Fruit fly (Drosophila melanogaster) whole organism, prepupa: ENCODE measurements around the gene nbs.
A peak's percentile ranks its signal among the peaks of the same experiment; 100 is the strongest.

Source experiments
- Blimp-1 ChIP-seq: fragments of 200-800 bp; sonication (Bioruptor generic); optimal IDR thresholded peaks from 3 replicates; lab custom pipeline; 2017; ENCODE audit warnings: missing biosample characterization, missing genetic modification characterization, mild to moderate bottlenecking, moderate library complexity, missing genetic modification reagents
- CG11294 ChIP-seq: fragments of 200-800 bp; sonication (Bioruptor generic); IDR thresholded peaks from 2 replicates; pipeline ENCODE4 v1.3.6; 2022; ENCODE audit warnings: missing biosample characterization, missing genetic modification characterization
- CG11902 ChIP-seq: fragments of 200-800 bp; sonication (Bioruptor generic); optimal IDR thresholded peaks from 3 replicates; lab custom pipeline; 2016; ENCODE audit warnings: missing biosample characterization, missing genetic modification characterization
- CG15336 ChIP-seq: fragments of 200-800 bp; sonication (Bioruptor generic); IDR thresholded peaks from 2 replicates; pipeline ENCODE4 v1.3.6; 2022; ENCODE audit warnings: missing biosample characterization, missing genetic modification characterization
- CG1621 ChIP-seq: fragments of 200-800 bp; sonication (Bioruptor generic); optimal IDR thresholded peaks from 3 replicates; lab custom pipeline; 2018; ENCODE audit warnings: missing biosample characterization, mild to moderate bottlenecking, missing genetic modification characterization
- CG16779 ChIP-seq: fragments of 200-800 bp; sonication (Bioruptor generic); optimal IDR thresholded peaks from 3 replicates; lab custom pipeline; 2017; ENCODE audit warnings: missing biosample characterization, mild to moderate bottlenecking, missing genetic modification characterization
- CG32006 ChIP-seq: fragments of 200-800 bp; sonication (Bioruptor generic); optimal IDR thresholded peaks from 3 replicates; lab custom pipeline; 2017; ENCODE audit warnings: missing biosample characterization, mild to moderate bottlenecking, missing genetic modification characterization
- CG34406 ChIP-seq: fragments of 200-800 bp; sonication (Bioruptor generic); optimal IDR thresholded peaks from 3 replicates; lab custom pipeline; 2016; ENCODE audit warnings: missing biosample characterization, missing genetic modification characterization
- CG3919 ChIP-seq: fragments of 200-800 bp; sonication (Bioruptor generic); optimal IDR thresholded peaks from 3 replicates; lab custom pipeline; 2016; ENCODE audit warnings: missing biosample characterization, missing genetic modification characterization
- CG6163 ChIP-seq: fragments of 200-800 bp; sonication (Bioruptor generic); IDR thresholded peaks from 3 replicates; pipeline ENCODE4 v1.3.6; 2022; ENCODE audit warnings: missing biosample characterization, missing genetic modification characterization
- CG6276 ChIP-seq: fragments of 200-800 bp; sonication (Bioruptor generic); optimal IDR thresholded peaks from 2 replicates; lab custom pipeline; 2017; ENCODE audit warnings: missing biosample characterization, mild to moderate bottlenecking, missing genetic modification characterization
- CG6808 ChIP-seq: fragments of 200-800 bp; sonication (Bioruptor generic); optimal IDR thresholded peaks from 3 replicates; lab custom pipeline; 2017; ENCODE audit warnings: missing biosample characterization, missing genetic modification characterization, mild to moderate bottlenecking, moderate library complexity, missing genetic modification reagents
- CG6854 ChIP-seq: fragments of 200-800 bp; sonication (Bioruptor generic); optimal IDR thresholded peaks from 2 replicates; lab custom pipeline; 2017; ENCODE audit warnings: missing biosample characterization, mild to moderate bottlenecking, missing genetic modification characterization
- CG7368 ChIP-seq: fragments of 200-800 bp; sonication (Bioruptor generic); optimal IDR thresholded peaks from 3 replicates; lab custom pipeline; 2016; ENCODE audit warnings: missing biosample characterization, missing genetic modification characterization
- CG8119 ChIP-seq: fragments of 200-800 bp; sonication (Bioruptor generic); IDR thresholded peaks from 3 replicates; pipeline ENCODE4 v1.3.6; 2022; ENCODE audit warnings: missing biosample characterization, missing genetic modification characterization
- CG8632 ChIP-seq: fragments of 200-800 bp; sonication (Bioruptor generic); optimal IDR thresholded peaks from 3 replicates; lab custom pipeline; 2016; ENCODE audit warnings: missing biosample characterization, missing genetic modification characterization
- CG9139 ChIP-seq: fragments of 200-800 bp; sonication (Bioruptor generic); optimal IDR thresholded peaks from 3 replicates; lab custom pipeline; 2017; ENCODE audit warnings: missing biosample characterization, mild to moderate bottlenecking, missing genetic modification characterization
- Eip75B ChIP-seq: fragments of 200-800 bp; sonication (Bioruptor generic); optimal IDR thresholded peaks from 3 replicates; lab custom pipeline; 2016; ENCODE audit warnings: missing biosample characterization, missing genetic modification characterization
- Eip78C ChIP-seq: fragments of 200-800 bp; sonication (Bioruptor generic); peaks from one replicate; lab custom pipeline; 2016; ENCODE audit warnings: missing biosample characterization, missing genetic modification characterization
- Eip93F ChIP-seq: fragments of 200-800 bp; sonication (Bioruptor generic); optimal IDR thresholded peaks from 2 replicates; lab custom pipeline; 2016; ENCODE audit warnings: missing biosample characterization, mild to moderate bottlenecking, missing genetic modification characterization
- Ets21C ChIP-seq: fragments of 200-800 bp; sonication (Bioruptor generic); optimal IDR thresholded peaks from 3 replicates; lab custom pipeline; 2016; ENCODE audit warnings: missing biosample characterization, missing genetic modification characterization
- Ets96B ChIP-seq: fragments of 200-800 bp; optimal IDR thresholded peaks from 2 replicates; lab custom pipeline; 2019; ENCODE audit warnings: missing biosample characterization, mild to moderate bottlenecking, missing genetic modification characterization, moderate library complexity
- Hr38 ChIP-seq: sonication (Bioruptor generic); optimal IDR thresholded peaks from 2 replicates; lab custom pipeline; 2016; ENCODE audit warnings: missing biosample characterization, missing genetic modification characterization
- Lpt ChIP-seq: fragments of 200-800 bp; sonication (Bioruptor generic); optimal IDR thresholded peaks from 3 replicates; lab custom pipeline; 2016; ENCODE audit warnings: missing biosample characterization, missing genetic modification characterization
- Met ChIP-seq: fragments of 200-800 bp; sonication (Bioruptor generic); optimal IDR thresholded peaks from 3 replicates; lab custom pipeline; 2016; ENCODE audit warnings: missing biosample characterization, missing genetic modification characterization
- Smox ChIP-seq: fragments of 200-800 bp; sonication (Bioruptor generic); optimal IDR thresholded peaks from 3 replicates; lab custom pipeline; 2016; ENCODE audit warnings: missing biosample characterization, missing genetic modification characterization
- Sox102F ChIP-seq: fragments of 200-800 bp; sonication (Bioruptor generic); optimal IDR thresholded peaks from 2 replicates; lab custom pipeline; 2016; ENCODE audit warnings: missing biosample characterization, mild to moderate bottlenecking, missing genetic modification characterization
- Sox14 ChIP-seq: fragments of 200-800 bp; sonication (Bioruptor generic); optimal IDR thresholded peaks from 3 replicates; lab custom pipeline; 2016; ENCODE audit warnings: missing biosample characterization, missing genetic modification characterization
- cyc ChIP-seq: fragments of 200-800 bp; sonication (Bioruptor generic); optimal IDR thresholded peaks from 3 replicates; lab custom pipeline; 2016; ENCODE audit warnings: missing biosample characterization, missing genetic modification characterization
- eg ChIP-seq: fragments of 200-800 bp; sonication (Bioruptor generic); IDR thresholded peaks from 3 replicates; pipeline ENCODE4 v1.3.6; 2022; ENCODE audit warnings: missing biosample characterization, missing genetic modification characterization
- esn ChIP-seq: fragments of 200-800 bp; sonication (Bioruptor generic); optimal IDR thresholded peaks from 2 replicates; lab custom pipeline; 2016; ENCODE audit warnings: missing biosample characterization, mild to moderate bottlenecking, missing genetic modification characterization, moderate library complexity
- fd85E ChIP-seq: fragments of 200-800 bp; sonication (Bioruptor generic); optimal IDR thresholded peaks from 3 replicates; lab custom pipeline; 2016; ENCODE audit warnings: missing biosample characterization, missing genetic modification characterization
- fkh ChIP-seq: fragments of 200-800 bp; sonication (Bioruptor generic); optimal IDR thresholded peaks from 3 replicates; lab custom pipeline; 2017; ENCODE audit warnings: missing biosample characterization, mild to moderate bottlenecking, missing genetic modification characterization, moderate library complexity
- lz ChIP-seq: fragments of 200-800 bp; sonication (Bioruptor generic); optimal IDR thresholded peaks from 3 replicates; lab custom pipeline; 2016; ENCODE audit warnings: missing biosample characterization, missing genetic modification characterization
- net ChIP-seq: fragments of 200-800 bp; sonication (Bioruptor generic); optimal IDR thresholded peaks from 3 replicates; lab custom pipeline; 2016; ENCODE audit warnings: missing biosample characterization, missing genetic modification characterization
- pdm3 ChIP-seq: fragments of 200-800 bp; sonication (Bioruptor generic); optimal IDR thresholded peaks from 3 replicates; lab custom pipeline; 2016; ENCODE audit warnings: missing biosample characterization, missing genetic modification characterization
- salr ChIP-seq, 2 experiments: fragments of 200-800 bp; sonication (Bioruptor generic); optimal IDR thresholded peaks; 3 replicates each; lab custom pipeline; 2016 to 2018; ENCODE audit warnings: missing biosample characterization in 2 of 2, missing genetic modification characterization in 2 of 2, mild to moderate bottlenecking in 1 of 2
- ss ChIP-seq, 2 experiments: fragments of 200-800 bp; sonication (Bioruptor generic); optimal IDR thresholded peaks; 2 replicates in 1 of 2; 3 replicates in 1 of 2; lab custom pipeline; 2017 to 2018; ENCODE audit warnings: mild to moderate bottlenecking in 2 of 2, missing biosample characterization in 2 of 2, missing genetic modification characterization in 2 of 2, moderate library complexity in 1 of 2
- svp ChIP-seq: fragments of 200-800 bp; sonication (Bioruptor generic); peaks from one replicate; lab custom pipeline; 2016; ENCODE audit warnings: missing biosample characterization, missing genetic modification characterization
- topi ChIP-seq: fragments of 200-800 bp; sonication (Bioruptor generic); optimal IDR thresholded peaks from 3 replicates; lab custom pipeline; 2016; ENCODE audit warnings: missing biosample characterization, missing genetic modification characterization
- vri ChIP-seq: fragments of 200-800 bp; sonication (Bioruptor generic); optimal IDR thresholded peaks from 3 replicates; lab custom pipeline; 2016; ENCODE audit warnings: missing biosample characterization, mild to moderate bottlenecking, missing genetic modification characterization

nbs gene

dm6 chr3L:9678007-9678497, 44.9 kb downstream of the nbs start (continued):
- peak; percentile 41 for TF ChIP-seq lz (GFP tag; lab: Kevin White, UChicago)
- no peak for TF ChIP-seq cyc (GFP tag; lab: Kevin White, UChicago)
- TF ChIP-seq CG9139 (GFP tag; lab: Kevin White, UChicago) = no peak
- TF ChIP-seq Ets21C = no peak
- peak; percentile 1 for TF ChIP-seq CG3919
- no peak for TF ChIP-seq CG6854 (GFP tag; lab: Kevin White, UChicago)
- TF ChIP-seq fd85E (GFP tag; lab: Kevin White, UChicago) = no peak
- peak; percentile 66 for TF ChIP-seq fkh (GFP tag; lab: Kevin White, UChicago)
- TF ChIP-seq CG6808 (GFP tag; lab: Kevin White, UChicago) = no peak
- TF ChIP-seq Hr38 (GFP tag; lab: Kevin White, UChicago) = no peak
- no peak for TF ChIP-seq CG7368 (GFP tag; lab: Kevin White, UChicago)
- TF ChIP-seq esn (GFP tag; lab: Kevin White, UChicago) = peak; percentile 52
- TF ChIP-seq CG34406 (GFP tag; lab: Kevin White, UChicago) = peak; percentile 20
- no peak for TF ChIP-seq Lpt (GFP tag; lab: Kevin White, UChicago)
- no peak for TF ChIP-seq Smox (GFP tag; lab: Kevin White, UChicago)
- TF ChIP-seq Sox14 (GFP tag; lab: Kevin White, UChicago) = peak; percentile 90
- peak; percentile 59 for TF ChIP-seq vri (GFP tag; lab: Kevin White, UChicago)
- TF ChIP-seq CG16779 = no peak
- TF ChIP-seq pdm3 (GFP tag; lab: Kevin White, UChicago) = no peak

dm6 chr3L:9677260-9677659, 45.7 kb downstream of the nbs start:
- no peak for TF ChIP-seq Eip75B (GFP tag; lab: Kevin White, UChicago)
- TF ChIP-seq svp (GFP tag; lab: Kevin White, UChicago) = peak; percentile 48

- TF ChIP-seq eg (GFP tag; lab: Robert Waterston, UW) (peak; percentile 91), salr (GFP tag; optimal IDR thresholded peaks at IDR 0.05; lab: Kevin White, UChicago) (peak in 1 of 2 experiments; percentile 47), CG34406 (GFP tag; lab: Kevin White, UChicago) (peak; percentile 46), Eip78C (GFP tag; lab: Kevin White, UChicago) (peak; percentile 71), fkh (GFP tag; lab: Kevin White, UChicago) (peak; percentile 77), Met (GFP tag; lab: Kevin White, UChicago) (peak; percentile 40), CG11902 (GFP tag; lab: Kevin White, UChicago) (no peak), net (GFP tag; lab: Kevin White, UChicago) (peak; percentile 72), CG6854 (GFP tag; lab: Kevin White, UChicago) (peak; percentile 83), CG8119 (GFP tag; lab: Robert Waterston, UW) (peak; percentile 69; the same call in 2 of the 3 replicates), CG6163 (GFP tag; lab: Robert Waterston, UW) (peak; percentile 83), CG16779 (peak; percentile 72), Blimp-1 (peak; percentile 52), CG6276 (GFP tag; lab: Kevin White, UChicago) (peak; percentile 92), Sox102F (GFP tag; lab: Kevin White, UChicago) (peak; percentile 48), topi (peak; percentile 38), esn (GFP tag; lab: Kevin White, UChicago) (peak; percentile 46), svp (GFP tag; lab: Kevin White, UChicago) (peak; percentile 78), CG1621 (tag; lab: Kevin White, UChicago) (no peak), Lpt (GFP tag; lab: Kevin White, UChicago) (peak; percentile 44), Ets96B (tag; lab: Kevin White, UChicago) (no peak), Eip93F (GFP tag; lab: Kevin White, UChicago) (peak; percentile 49), CG8632 (GFP tag; lab: Kevin White, UChicago) (no peak), CG32006 (GFP tag; lab: Kevin White, UChicago) (no peak), CG11294 (GFP tag; lab: Robert Waterston, UW) (peak; percentile 26; the same call in 1 of the 2 replicates), ss (GFP tag; optimal IDR thresholded peaks at IDR 0.05; lab: Kevin White, UChicago) (no peak), vri (GFP tag; lab: Kevin White, UChicago) (peak; percentile 90), CG15336 (GFP tag; lab: Robert Waterston, UW) (peak; percentile 70)
Observed at dm6 chr3L:9675528-9675963, 47.4 kb downstream of the nbs start.
